Worm (Caenorhabditis elegans) whole organism, L4/young adult: ENCODE measurements around the gene Y38E10A.22.

Source experiments
- W03F9.2 ChIP-seq: fragments of 150-350 bp; optimal IDR thresholded peaks from 2 replicates; lab custom pipeline; 2014; ENCODE audit warnings: missing biosample characterization, missing genetic modification characterization
- him-1 ChIP-seq: sonication (generic microtip); optimal IDR thresholded peaks from 2 replicates; lab custom pipeline; 2016; ENCODE audit warnings: missing genotype, missing genetic modification reagents, missing genetic modification characterization, missing compliant biosample characterization

ce11 chrII:12666042-12666441 lies 11.6 kb downstream of the Y38E10A.22 start:
- TF ChIP-seq him-1 (no peak), W03F9.2 (tag; lab: Kevin White, UChicago) (no peak)
